Fruit fly (Drosophila melanogaster) whole organism, embryonic: ENCODE results near the gene CG13884.
A peak's percentile ranks its signal among the peaks of the same experiment; 100 is the strongest.

Source experiments
- Adf1 ChIP-seq: fragments of 200-800 bp; sonication (Bioruptor generic); IDR thresholded peaks from 2 replicates; pipeline ENCODE4 v1.3.6; 2022; ENCODE audit warnings: missing biosample characterization, missing genetic modification characterization
- Bdp1 ChIP-seq: fragments of 200-800 bp; sonication (Bioruptor generic); optimal IDR thresholded peaks from 3 replicates; lab custom pipeline; 2016; ENCODE audit warnings: missing biosample characterization, missing genetic modification characterization
- C15 ChIP-seq: fragments of 200-800 bp; sonication (Bioruptor generic); IDR thresholded peaks from 3 replicates; pipeline ENCODE4 v1.3.6; 2022; ENCODE audit warnings: missing biosample characterization, missing genetic modification characterization
- CG10431 ChIP-seq: fragments of 200-800 bp; sonication (Bioruptor generic); optimal IDR thresholded peaks from 3 replicates; lab custom pipeline; 2018; ENCODE audit warnings: missing biosample characterization, mild to moderate bottlenecking, missing genetic modification characterization
- CG11085 ChIP-seq: fragments of 200-800 bp; sonication (Bioruptor generic); IDR thresholded peaks from 2 replicates; pipeline ENCODE4 v1.3.6; 2022; ENCODE audit warnings: missing biosample characterization, missing genetic modification characterization
- CG12769 ChIP-seq: fragments of 200-800 bp; sonication (Bioruptor generic); optimal IDR thresholded peaks from 2 replicates; lab custom pipeline; 2019; ENCODE audit warnings: missing biosample characterization, mild to moderate bottlenecking, missing genetic modification characterization, moderate library complexity
- CG13624 ChIP-seq: fragments of 200-800 bp; sonication (Bioruptor generic); optimal IDR thresholded peaks from 2 replicates; lab custom pipeline; 2016; ENCODE audit warnings: missing biosample characterization, missing genetic modification characterization
- CG14050 ChIP-seq: fragments of 200-800 bp; sonication (Bioruptor generic); IDR thresholded peaks from 3 replicates; pipeline ENCODE4 v1.3.6; 2022; ENCODE audit warnings: missing biosample characterization, missing genetic modification characterization
- CG15514 ChIP-seq: fragments of 200-800 bp; sonication (Bioruptor generic); optimal IDR thresholded peaks from 3 replicates; lab custom pipeline; 2017; ENCODE audit warnings: missing biosample characterization, missing genetic modification characterization, mild to moderate bottlenecking, moderate library complexity, missing genetic modification reagents
- CG16813 ChIP-seq: fragments of 200-800 bp; sonication (Bioruptor generic); IDR thresholded peaks from 3 replicates; pipeline ENCODE4 v1.3.6; 2022; ENCODE audit warnings: missing biosample characterization, missing genetic modification characterization; ENCODE audit not compliant: partially characterized antibody
- CG2129 ChIP-seq: fragments of 200-800 bp; sonication (Bioruptor generic); IDR thresholded peaks from 2 replicates; pipeline ENCODE4 v1.3.6; 2022; ENCODE audit warnings: missing biosample characterization, missing genetic modification characterization; ENCODE audit not compliant: partially characterized antibody
- CG2889 ChIP-seq: fragments of 200-800 bp; sonication (Bioruptor generic); IDR thresholded peaks from 3 replicates; pipeline ENCODE4 v1.3.6; 2022; ENCODE audit warnings: missing biosample characterization, missing genetic modification characterization
- CG31388 ChIP-seq: fragments of 200-800 bp; sonication (Bioruptor generic); optimal IDR thresholded peaks from 2 replicates; lab custom pipeline; 2016; ENCODE audit warnings: missing biosample characterization, missing genetic modification characterization
- CG33557 ChIP-seq: fragments of 200-800 bp; sonication (Bioruptor generic); optimal IDR thresholded peaks from 2 replicates; lab custom pipeline; 2019; ENCODE audit warnings: missing biosample characterization, mild to moderate bottlenecking, missing genetic modification characterization, moderate library complexity
- CG34376 ChIP-seq: fragments of 200-800 bp; sonication (Bioruptor generic); optimal IDR thresholded peaks from 2 replicates; lab custom pipeline; 2018; ENCODE audit warnings: missing biosample characterization, mild to moderate bottlenecking, missing genetic modification characterization
- CG3838 ChIP-seq: fragments of 200-800 bp; sonication (Bioruptor generic); optimal IDR thresholded peaks from 3 replicates; lab custom pipeline; 2016; ENCODE audit warnings: missing biosample characterization, missing genetic modification characterization
- CG4360 ChIP-seq: fragments of 200-800 bp; sonication (Bioruptor generic); IDR thresholded peaks from 2 replicates; pipeline ENCODE4 v1.3.6; 2022; ENCODE audit warnings: missing biosample characterization, missing genetic modification characterization
- CG5245 ChIP-seq: fragments of 200-800 bp; sonication (Bioruptor generic); optimal IDR thresholded peaks from 3 replicates; lab custom pipeline; 2016; ENCODE audit warnings: missing biosample characterization, missing genetic modification characterization
- CG7357 ChIP-seq: fragments of 200-800 bp; sonication (Bioruptor generic); IDR thresholded peaks from 3 replicates; pipeline ENCODE4 v1.3.6; 2022; ENCODE audit warnings: missing biosample characterization, missing genetic modification characterization
- CG7556 ChIP-seq: fragments of 200-800 bp; sonication (Bioruptor generic); optimal IDR thresholded peaks from 2 replicates; lab custom pipeline; 2017; ENCODE audit warnings: missing biosample characterization, mild to moderate bottlenecking, missing genetic modification characterization
- CG8944 ChIP-seq: fragments of 200-800 bp; sonication (Bioruptor generic); optimal IDR thresholded peaks from 3 replicates; lab custom pipeline; 2016; ENCODE audit warnings: missing biosample characterization, missing genetic modification characterization
- Dref ChIP-seq: fragments of 200-800 bp; sonication (Bioruptor generic); IDR thresholded peaks from 2 replicates; pipeline ENCODE4 v1.3.6; 2022; ENCODE audit warnings: missing biosample characterization, missing genetic modification characterization
- Gsc ChIP-seq: fragments of 200-800 bp; sonication (Bioruptor generic); IDR thresholded peaks from 2 replicates; pipeline ENCODE4 v1.3.6; 2022; ENCODE audit warnings: missing biosample characterization, missing genetic modification characterization
- Hr3 ChIP-seq: fragments of 200-800 bp; sonication (Bioruptor generic); optimal IDR thresholded peaks from 3 replicates; lab custom pipeline; 2016; ENCODE audit warnings: missing biosample characterization, missing genetic modification characterization
- Hr78 ChIP-seq, 2 experiments: fragments of 200-800 bp in 1 of 2; fragments of >200 bp in 1 of 2; sonication (Bioruptor generic) in 1 of 2; optimal IDR thresholded peaks; 2 replicates each; lab custom pipeline; 2017 to 2019; ENCODE audit warnings: missing biosample characterization in 2 of 2, missing genetic modification characterization in 2 of 2, mild to moderate bottlenecking in 1 of 2, moderate library complexity in 1 of 2
- Kr ChIP-seq: fragments of 200-800 bp; sonication (Bioruptor generic); optimal IDR thresholded peaks from 2 replicates; lab custom pipeline; 2017; ENCODE audit warnings: missing biosample characterization, mild to moderate bottlenecking, missing genetic modification characterization
- MTF-1 ChIP-seq: fragments of 200-800 bp; sonication (Bioruptor generic); optimal IDR thresholded peaks from 2 replicates; lab custom pipeline; 2018; ENCODE audit warnings: missing biosample characterization, mild to moderate bottlenecking, missing genetic modification characterization, borderline replicate concordance
- Med ChIP-seq: fragments of 200-800 bp; sonication (Bioruptor generic); peaks from one replicate; lab custom pipeline; 2016; ENCODE audit warnings: missing biosample characterization, missing genetic modification characterization, mild to moderate bottlenecking, inconsistent platforms, moderate library complexity
- Mes4 ChIP-seq: fragments of 200-800 bp; sonication (Bioruptor generic); optimal IDR thresholded peaks from 2 replicates; lab custom pipeline; 2016; ENCODE audit warnings: missing biosample characterization, missing genetic modification characterization
- NFAT ChIP-seq: fragments of 200-800 bp; sonication (Bioruptor generic); IDR thresholded peaks from 2 replicates; pipeline ENCODE4 v1.3.6; 2022; ENCODE audit warnings: missing biosample characterization, missing genetic modification characterization
- Opbp ChIP-seq: fragments of 200-800 bp; sonication (Bioruptor generic); IDR thresholded peaks from 3 replicates; pipeline ENCODE4 v1.3.6; 2022; ENCODE audit warnings: missing biosample characterization, missing genetic modification characterization; ENCODE audit not compliant: partially characterized antibody
- Rx ChIP-seq: fragments of 200-800 bp; sonication (Bioruptor generic); IDR thresholded peaks from 2 replicates; pipeline ENCODE4 v1.3.6; 2022; ENCODE audit warnings: missing biosample characterization, missing genetic modification characterization
- Xbp1 ChIP-seq: fragments of 200-800 bp; sonication (Bioruptor generic); optimal IDR thresholded peaks from 3 replicates; lab custom pipeline; 2016; ENCODE audit warnings: missing biosample characterization, mild to moderate bottlenecking, missing genetic modification characterization
- bcd ChIP-seq: fragments of 200-800 bp; sonication (Bioruptor generic); optimal IDR thresholded peaks from 2 replicates; lab custom pipeline; 2017; ENCODE audit warnings: missing biosample characterization, mild to moderate bottlenecking, missing genetic modification characterization
- cato ChIP-seq: fragments of 200-800 bp; sonication (Bioruptor generic); optimal IDR thresholded peaks from 2 replicates; lab custom pipeline; 2016; ENCODE audit warnings: missing biosample characterization, missing genetic modification characterization, borderline replicate concordance
- esg ChIP-seq: fragments of 200-800 bp; sonication (Bioruptor generic); conservative IDR thresholded peaks from 2 replicates; pipeline ENCODE4 v1.3.6; 2022; ENCODE audit warnings: missing biosample characterization, missing genetic modification characterization
- ewg ChIP-seq: fragments of 200-800 bp; sonication (Bioruptor generic); optimal IDR thresholded peaks from 3 replicates; lab custom pipeline; 2017; ENCODE audit warnings: mild to moderate bottlenecking, missing biosample characterization, missing genetic modification reagents, missing genetic modification characterization
- gce ChIP-seq: fragments of 200-800 bp; sonication (Bioruptor generic); IDR thresholded peaks from 3 replicates; pipeline ENCODE4 v1.3.6; 2022; ENCODE audit warnings: missing biosample characterization, missing genetic modification characterization
- gro ChIP-seq: fragments of 200-800 bp; sonication (Bioruptor generic); optimal IDR thresholded peaks from 2 replicates; lab custom pipeline; 2016; ENCODE audit warnings: missing biosample characterization, missing genetic modification characterization
- hkb ChIP-seq, 2 experiments: fragments of 200-800 bp in 1 of 2; fragments of >200 bp in 1 of 2; sonication (Bioruptor generic) in 1 of 2; IDR thresholded peaks in 1 of 2; optimal IDR thresholded peaks in 1 of 2; 2 replicates each; pipeline versions ENCODE4 v1.3.6 to Lab custom; 2017 to 2022; ENCODE audit warnings: missing biosample characterization in 1 of 2, missing genetic modification characterization in 1 of 2
- slp2 ChIP-seq: fragments of 200-800 bp; sonication (Bioruptor generic); optimal IDR thresholded peaks from 2 replicates; lab custom pipeline; 2016; ENCODE audit warnings: missing biosample characterization, missing genetic modification characterization
- sna ChIP-seq: fragments of 200-800 bp; sonication (Bioruptor generic); IDR thresholded peaks from 2 replicates; pipeline ENCODE4 v1.3.6; 2022; ENCODE audit warnings: missing biosample characterization, missing genetic modification characterization; ENCODE audit not compliant: partially characterized antibody
- so ChIP-seq: fragments of 200-800 bp; sonication (Bioruptor generic); IDR thresholded peaks from 3 replicates; pipeline ENCODE4 v1.3.6; 2022; ENCODE audit warnings: missing biosample characterization, missing genetic modification characterization
- tin ChIP-seq: fragments of 200-800 bp; sonication (Bioruptor generic); optimal IDR thresholded peaks from 3 replicates; lab custom pipeline; 2016; ENCODE audit warnings: missing biosample characterization, missing genetic modification characterization
- trh ChIP-seq: fragments of 200-800 bp; sonication (Bioruptor generic); optimal IDR thresholded peaks from 2 replicates; lab custom pipeline; 2016; ENCODE audit warnings: missing biosample characterization, missing genetic modification characterization
- tup ChIP-seq: fragments of 200-800 bp; sonication (Bioruptor generic); optimal IDR thresholded peaks from 2 replicates; lab custom pipeline; 2016; ENCODE audit warnings: missing biosample characterization, mild to moderate bottlenecking, missing genetic modification characterization, moderate library complexity
- vfl ChIP-seq: fragments of 200-800 bp; sonication (Bioruptor generic); optimal IDR thresholded peaks from 2 replicates; lab custom pipeline; 2016; ENCODE audit warnings: missing biosample characterization, missing genetic modification characterization
- zf30C ChIP-seq: fragments of 200-800 bp; sonication (Bioruptor generic); optimal IDR thresholded peaks from 3 replicates; lab custom pipeline; 2018; ENCODE audit warnings: missing biosample characterization, mild to moderate bottlenecking, missing genetic modification characterization

CG13884 gene

DNA sequence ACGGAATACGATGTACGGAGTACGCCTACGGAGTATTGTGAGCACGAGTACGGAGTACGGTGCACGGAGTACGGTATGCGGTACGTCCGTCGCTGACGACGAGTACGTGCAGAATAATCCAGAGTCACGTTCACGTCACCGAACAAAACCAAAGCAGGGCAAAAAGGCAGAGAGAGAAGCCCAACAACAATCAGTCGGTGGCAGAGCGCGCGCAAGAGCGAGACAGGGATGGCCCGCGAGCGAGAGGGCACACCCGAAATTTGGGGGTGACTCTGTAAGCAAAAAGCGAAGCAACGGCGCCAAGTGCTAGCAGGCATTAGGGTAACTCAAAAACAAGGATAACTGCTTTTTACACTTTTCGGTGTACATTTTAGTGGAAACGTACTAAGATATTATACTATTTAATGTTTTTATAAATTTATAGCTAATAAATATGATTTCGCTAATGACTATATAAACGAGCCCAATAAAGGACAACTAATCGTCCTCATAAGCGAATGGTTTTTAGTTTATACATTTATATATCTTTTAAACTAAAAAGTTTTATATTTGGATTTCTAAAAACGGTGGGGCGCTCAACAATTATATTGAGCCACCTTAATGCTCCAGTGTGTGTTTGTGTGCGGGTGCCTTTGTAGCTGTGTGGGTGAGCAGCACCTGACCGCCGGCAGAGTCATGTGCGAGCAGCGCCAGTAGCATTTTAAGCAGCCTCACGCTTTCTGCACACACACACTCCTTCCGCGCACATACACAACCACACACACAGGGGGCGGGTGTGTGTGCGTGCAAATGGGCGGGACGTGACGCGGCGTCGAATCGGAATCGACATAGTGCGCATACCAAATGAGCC is 11.2 kb upstream of the CG13884 start:
- no peak for TF ChIP-seq Gsc (GFP tag; lab: Robert Waterston, UW)
- TF ChIP-seq tin = peak; percentile 83
- TF ChIP-seq hkb (optimal IDR thresholded peaks at IDR 0.05; lab: Kevin White, UChicago) = no peak
- peak; percentile 90 for TF ChIP-seq hkb (GFP tag; IDR thresholded peaks at IDR 0.05; lab: Robert Waterston, UW)
- TF ChIP-seq sna (GFP tag; lab: Robert Waterston, UW) = no peak
- peak; percentile 65; the same call in 1 of the 2 replicates for TF ChIP-seq esg
- TF ChIP-seq Kr (GFP tag; lab: Kevin White, UChicago) = no peak
- peak; percentile 6; the same call in 1 of the 2 replicates for TF ChIP-seq Adf1 (GFP tag; lab: Robert Waterston, UW)
- no peak for TF ChIP-seq gce (GFP tag; lab: Robert Waterston, UW)
- TF ChIP-seq CG8944 (GFP tag; lab: Kevin White, UChicago) = no peak
- TF ChIP-seq cato (GFP tag; lab: Kevin White, UChicago) = peak; percentile 52
- peak; percentile 59 for TF ChIP-seq CG5245 (GFP tag; lab: Kevin White, UChicago)
- TF ChIP-seq CG7556 (GFP tag; lab: Kevin White, UChicago) = peak; percentile 98
- peak; percentile 48; the same call in 1 of the 3 replicates for TF ChIP-seq Opbp (GFP tag; lab: Robert Waterston, UW)
- peak; percentile 82 for TF ChIP-seq Xbp1 (GFP tag; lab: Kevin White, UChicago)
- peak; percentile 54 for TF ChIP-seq Rx (GFP tag; lab: Robert Waterston, UW)
- TF ChIP-seq C15 (GFP tag; lab: Robert Waterston, UW) = 0 out of 3 replicates have a peak, but pooled peaks have one; percentile 53
- no peak for TF ChIP-seq CG12769 (tag; lab: Kevin White, UChicago)
- peak; percentile 74 for TF ChIP-seq CG2889
- peak in 1 of 2 experiments; percentile 75 for TF ChIP-seq Hr78 (GFP tag; optimal IDR thresholded peaks at IDR 0.05; lab: Kevin White, UChicago)
- peak; percentile 88 for TF ChIP-seq so
- TF ChIP-seq tup = peak; percentile 57
- peak; percentile 21 for TF ChIP-seq vfl (GFP tag; lab: Kevin White, UChicago)
- TF ChIP-seq slp2 = peak; percentile 12
- no peak for TF ChIP-seq Dref (GFP tag; lab: Robert Waterston, UW)
- TF ChIP-seq CG16813 (GFP tag; lab: Robert Waterston, UW) = no peak
- TF ChIP-seq CG2129 = 0 out of 2 replicates have a peak, but pooled peaks have one; percentile 19
- TF ChIP-seq Hr3 (GFP tag; lab: Kevin White, UChicago) = peak; percentile 84
- TF ChIP-seq Mes4 (GFP tag; lab: Kevin White, UChicago) = no peak
- TF ChIP-seq CG4360 = peak; percentile 91
- TF ChIP-seq CG7357 (GFP tag; lab: Robert Waterston, UW) = peak; percentile 75
- TF ChIP-seq CG11085 (GFP tag; lab: Robert Waterston, UW) = peak; percentile 69
- peak; percentile 77 for TF ChIP-seq CG14050 (GFP tag; lab: Robert Waterston, UW)
- peak; percentile 87 for TF ChIP-seq CG10431 (GFP tag; lab: Kevin White, UChicago)
- no peak for TF ChIP-seq CG31388 (GFP tag; lab: Kevin White, UChicago)
- peak; percentile 90 for TF ChIP-seq bcd (GFP tag; lab: Kevin White, UChicago)
- TF ChIP-seq CG34376 = peak; percentile 94
- TF ChIP-seq gro (GFP tag; lab: Kevin White, UChicago) = no peak
- TF ChIP-seq NFAT (GFP tag; lab: Robert Waterston, UW) = no peak
- TF ChIP-seq ewg = peak; percentile 27
- peak; percentile 33 for TF ChIP-seq trh (GFP tag; lab: Kevin White, UChicago)
- no peak for TF ChIP-seq zf30C
- TF ChIP-seq MTF-1 (GFP tag; lab: Kevin White, UChicago) = peak; percentile 66
- TF ChIP-seq CG3838 (GFP tag; lab: Kevin White, UChicago) = peak; percentile 18
- no peak for TF ChIP-seq CG13624 (GFP tag; lab: Kevin White, UChicago)
- TF ChIP-seq Med = peak; percentile 75
- peak; percentile 37 for TF ChIP-seq Bdp1 (GFP tag; lab: Kevin White, UChicago)
- peak; percentile 79 for TF ChIP-seq CG15514 (GFP tag; lab: Kevin White, UChicago)
- TF ChIP-seq CG33557 (GFP tag; lab: Kevin White, UChicago) = peak; percentile 91
